Fruit fly (Drosophila melanogaster): Measurements from ENCODE around the gene alphaTub84B.

Gene alphaTub84B

DNA sequence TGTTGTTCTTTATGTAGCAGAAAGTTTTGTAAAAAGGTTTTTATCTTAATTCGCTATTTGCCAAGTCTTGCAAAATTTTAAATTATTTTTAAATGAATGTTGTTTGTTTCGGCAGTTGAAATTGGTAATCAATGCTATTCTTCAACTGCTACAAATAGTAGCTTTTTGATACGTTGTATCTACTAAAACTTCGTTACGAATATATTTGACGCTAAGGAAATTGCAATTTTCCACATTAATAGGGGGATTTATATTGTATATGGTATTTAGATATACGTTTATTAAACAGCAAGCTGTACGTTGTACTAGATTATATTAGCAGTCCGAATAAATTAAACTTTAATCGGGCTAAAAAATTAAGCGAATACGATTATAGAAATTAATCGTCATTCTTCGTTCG, 44.9 kb downstream of the alphaTub84B start, which contains the start of gene CG31493:
Gene CG31493, plus strand, starts transcription at position 301 of the 400 bp plus-strand sequence.
- no peak for TF ChIP-seq Hr39 (GFP tag; optimal IDR thresholded peaks at IDR 0.05)
- no peak for TF ChIP-seq Lpt (GFP tag; optimal IDR thresholded peaks at IDR 0.05)
- no peak for TF ChIP-seq Eip78C (GFP tag)
- TF ChIP-seq cyc (GFP tag; optimal IDR thresholded peaks at IDR 0.05), result no peak
- TF ChIP-seq CG8632 (GFP tag; optimal IDR thresholded peaks at IDR 0.05), result no peak
- TF ChIP-seq OdsH (GFP tag; optimal IDR thresholded peaks at IDR 0.05), result no peak
- no peak for TF ChIP-seq CG8319 (GFP tag; optimal IDR thresholded peaks at IDR 0.05)
- no peak for TF ChIP-seq eg (GFP tag; IDR thresholded peaks at IDR 0.05)
- no peak for TF ChIP-seq CG3032 (tag; optimal IDR thresholded peaks at IDR 0.05)
- no peak for TF ChIP-seq ss (GFP tag; optimal IDR thresholded peaks at IDR 0.05)
- TF ChIP-seq Gug (GFP tag; IDR thresholded peaks at IDR 0.05), result no peak
- TF ChIP-seq fkh (GFP tag; optimal IDR thresholded peaks at IDR 0.05), result no peak
- no peak for TF ChIP-seq CG4318 (GFP tag; optimal IDR thresholded peaks at IDR 0.05)
- no peak for TF ChIP-seq CG7368 (GFP tag; optimal IDR thresholded peaks at IDR 0.05)
- no peak for TF ChIP-seq topi (GFP tag; optimal IDR thresholded peaks at IDR 0.05)
- TF ChIP-seq CG6854 (GFP tag; optimal IDR thresholded peaks at IDR 0.05), result no peak
- no peak for TF ChIP-seq salr (GFP tag; optimal IDR thresholded peaks at IDR 0.05)
- no peak for TF ChIP-seq CG6276 (GFP tag; optimal IDR thresholded peaks at IDR 0.05)
- TF ChIP-seq Met (GFP tag; optimal IDR thresholded peaks at IDR 0.05), result no peak
- TF ChIP-seq dac (GFP tag; optimal IDR thresholded peaks at IDR 0.05), result no peak

DNA sequence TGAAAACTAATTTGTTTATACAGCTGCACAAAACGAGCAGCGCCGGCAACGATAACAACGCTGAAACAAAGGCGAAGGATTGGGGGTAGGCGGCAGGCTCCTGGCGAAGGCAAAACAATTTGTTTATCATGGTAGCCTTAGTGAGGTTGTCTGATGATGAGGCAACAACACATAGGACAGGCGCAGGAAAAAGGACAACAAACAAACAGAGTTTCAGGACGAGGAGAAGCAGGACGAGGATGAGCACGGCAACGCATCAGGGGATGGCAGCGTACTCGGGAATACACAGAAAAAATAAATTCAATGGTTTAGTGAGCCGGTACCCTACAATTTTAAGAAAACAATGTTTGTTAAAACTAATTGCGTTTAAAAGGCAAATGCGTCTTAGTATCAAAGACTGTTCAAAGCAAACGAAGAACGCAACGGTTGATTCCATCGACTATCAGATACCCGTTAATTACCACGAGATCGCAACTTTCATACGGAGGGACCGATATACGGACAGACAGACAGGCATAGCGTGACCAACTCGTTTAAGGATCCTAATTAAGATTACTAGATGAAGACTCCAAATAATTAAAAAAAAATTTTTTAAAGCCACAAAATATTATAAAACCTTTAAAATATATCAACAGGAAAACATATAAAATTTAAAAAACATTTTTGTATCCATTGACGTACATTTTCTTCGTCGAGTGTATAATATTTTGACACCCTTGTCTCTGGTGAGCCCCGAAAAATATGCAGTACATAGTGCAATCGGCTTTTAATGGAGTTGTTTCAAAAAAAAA, 48.5 kb downstream of the alphaTub84B start:
- TF ChIP-seq eg (GFP tag; IDR thresholded peaks at IDR 0.05) (no peak), topi (GFP tag; optimal IDR thresholded peaks at IDR 0.05) (no peak), Met (GFP tag; optimal IDR thresholded peaks at IDR 0.05) (no peak), esn (GFP tag; optimal IDR thresholded peaks at IDR 0.05) (no peak), CG10669 (GFP tag; optimal IDR thresholded peaks at IDR 0.05) (no peak), Sox15 (GFP tag; optimal IDR thresholded peaks at IDR 0.05) (no peak), Eip78C (GFP tag) (no peak), ss (GFP tag; optimal IDR thresholded peaks at IDR 0.05) (no peak), spab (GFP tag; optimal IDR thresholded peaks at IDR 0.05) (no peak), CG6276 (GFP tag; optimal IDR thresholded peaks at IDR 0.05) (no peak), Lpt (GFP tag; optimal IDR thresholded peaks at IDR 0.05) (no peak), Ets96B (tag; optimal IDR thresholded peaks at IDR 0.05) (no peak), Eip93F (GFP tag; optimal IDR thresholded peaks at IDR 0.05) (no peak), Sox14 (GFP tag; optimal IDR thresholded peaks at IDR 0.05) (no peak), svp (GFP tag) (no peak), Ets21C (GFP tag; optimal IDR thresholded peaks at IDR 0.05) (no peak), vri (GFP tag; optimal IDR thresholded peaks at IDR 0.05) (no peak), pdm3 (GFP tag; optimal IDR thresholded peaks at IDR 0.05) (no peak), CG11902 (GFP tag; optimal IDR thresholded peaks at IDR 0.05) (no peak), net (GFP tag; optimal IDR thresholded peaks at IDR 0.05) (no peak)

DNA sequence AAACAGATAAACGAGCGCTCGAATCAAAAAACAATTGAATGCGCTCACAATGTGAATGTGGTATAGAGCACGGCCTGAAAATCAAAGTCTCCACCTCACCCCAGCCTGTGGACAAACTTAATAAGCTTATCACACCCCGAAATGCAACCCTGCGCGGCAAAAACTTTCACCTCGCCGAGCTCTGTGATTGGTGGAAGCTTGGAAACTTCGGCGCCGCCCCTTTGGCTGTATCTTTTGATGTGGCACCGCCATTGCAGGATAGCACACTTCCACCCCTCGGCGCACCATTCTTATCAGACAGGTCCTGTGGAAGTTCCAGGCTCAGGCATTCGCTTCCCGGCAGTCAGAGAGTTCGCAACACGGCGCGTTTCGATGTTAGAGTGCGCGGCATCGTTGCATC, 49.5 kb downstream of the alphaTub84B start, which contains the start of gene Fer1:
Gene Fer1, plus strand, starts transcription at position 326 of the 400 bp plus-strand sequence.
- no peak for TF ChIP-seq CG1621 (tag; optimal IDR thresholded peaks at IDR 0.05)
- no peak for TF ChIP-seq CG9139 (GFP tag; optimal IDR thresholded peaks at IDR 0.05)
- no peak for TF ChIP-seq salr (GFP tag; optimal IDR thresholded peaks at IDR 0.05)
- no peak for TF ChIP-seq spab (GFP tag; optimal IDR thresholded peaks at IDR 0.05)
- TF ChIP-seq ss (GFP tag; optimal IDR thresholded peaks at IDR 0.05), result no peak
- no peak for TF ChIP-seq CG3032 (tag; optimal IDR thresholded peaks at IDR 0.05)

DNA sequence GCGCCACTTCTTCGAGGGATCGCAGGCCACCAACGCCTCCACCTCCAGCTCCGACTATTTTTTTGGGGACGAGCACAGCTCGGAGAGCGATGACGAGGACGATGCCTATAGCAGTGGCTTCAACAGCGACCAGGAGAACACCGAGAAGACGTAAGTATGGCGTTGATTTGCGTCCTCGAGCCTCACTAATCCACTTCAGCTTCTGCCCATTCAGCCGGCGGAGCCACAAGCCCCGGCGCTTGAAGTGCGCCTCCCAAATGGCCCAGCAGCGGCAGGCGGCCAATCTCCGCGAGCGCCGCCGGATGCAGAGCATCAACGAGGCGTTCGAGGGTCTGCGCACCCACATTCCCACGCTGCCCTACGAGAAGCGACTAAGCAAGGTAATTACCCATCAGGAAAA, 50.8 kb downstream of the alphaTub84B start:
- TF ChIP-seq achi (GFP tag; optimal IDR thresholded peaks at IDR 0.05) (no peak), CG15336 (GFP tag; IDR thresholded peaks at IDR 0.05) (no peak), CG6854 (GFP tag; optimal IDR thresholded peaks at IDR 0.05) (no peak), CG8632 (GFP tag; optimal IDR thresholded peaks at IDR 0.05) (no peak), CG4318 (GFP tag; optimal IDR thresholded peaks at IDR 0.05) (no peak), dsx (GFP tag; optimal IDR thresholded peaks at IDR 0.05; ENCODE audit: poor library complexity, severe bottlenecking) (no peak), Smox (GFP tag; optimal IDR thresholded peaks at IDR 0.05) (no peak)

Measured in whole organism, prepupa.